Fruit fly (Drosophila melanogaster) Kc167 (cell line): Measurements from ENCODE around the gene sbr.

Experiments
- Sin3A ChIP-seq: fragments of >200 bp; optimal IDR thresholded peaks from 2 replicates; lab custom pipeline; 2018; ENCODE audit warnings: missing external identifiers
- h ChIP-seq: fragments of >200 bp; optimal IDR thresholded peaks from 3 replicates; lab custom pipeline; 2018; ENCODE audit warnings: missing external identifiers
- insv ChIP-seq: fragments of >200 bp; optimal IDR thresholded peaks from 3 replicates; lab custom pipeline; 2018; ENCODE audit warnings: missing external identifiers

dm6 chrX:10857853-10858252 is 11.0 kb upstream of the sbr start:
- no peak for TF ChIP-seq Sin3A (lab: Kevin White, UChicago)
- no peak for TF ChIP-seq insv (lab: Kevin White, UChicago)
- TF ChIP-seq h (lab: Kevin White, UChicago): no peak
